Worm (Caenorhabditis elegans) whole organism, late embryonic: Measurements from ENCODE around the gene srsx-32.

ENCODE experiments used
- ama-1 ChIP-seq: fragments of 150-350 bp; optimal IDR thresholded peaks from 2 replicates; lab custom pipeline; 2014
- ceh-24 ChIP-seq: sonication (generic microtip); optimal IDR thresholded peaks from 2 replicates; lab custom pipeline; 2016; ENCODE audit warnings: mild to moderate bottlenecking, missing genetic modification characterization, missing compliant biosample characterization
- ets-4 ChIP-seq: sonication (generic microtip); optimal IDR thresholded peaks from 2 replicates; lab custom pipeline; 2016; ENCODE audit warnings: missing genetic modification characterization, missing compliant biosample characterization
- madf-2 ChIP-seq: sonication (generic microtip); optimal IDR thresholded peaks from 2 replicates; lab custom pipeline; 2017; ENCODE audit warnings: missing genetic modification characterization, missing compliant biosample characterization
- nfya-1 ChIP-seq: sonication (generic microtip); optimal IDR thresholded peaks from 2 replicates; lab custom pipeline; 2017; ENCODE audit warnings: missing genetic modification characterization, mild to moderate bottlenecking, missing compliant biosample characterization, antibody characterized with exemption, moderate library complexity
- pqm-1 ChIP-seq: sonication (generic microtip); optimal IDR thresholded peaks from 2 replicates; lab custom pipeline; 2016; ENCODE audit warnings: missing genetic modification characterization, missing compliant biosample characterization
- ttx-3 ChIP-seq: sonication (generic microtip); optimal IDR thresholded peaks from 2 replicates; lab custom pipeline; 2016; ENCODE audit warnings: missing genetic modification reagents, missing genetic modification characterization, missing compliant biosample characterization
- zip-5 ChIP-seq: sonication (generic microtip); optimal IDR thresholded peaks from 2 replicates; lab custom pipeline; 2016; ENCODE audit warnings: missing genetic modification characterization, missing compliant biosample characterization

DNA sequence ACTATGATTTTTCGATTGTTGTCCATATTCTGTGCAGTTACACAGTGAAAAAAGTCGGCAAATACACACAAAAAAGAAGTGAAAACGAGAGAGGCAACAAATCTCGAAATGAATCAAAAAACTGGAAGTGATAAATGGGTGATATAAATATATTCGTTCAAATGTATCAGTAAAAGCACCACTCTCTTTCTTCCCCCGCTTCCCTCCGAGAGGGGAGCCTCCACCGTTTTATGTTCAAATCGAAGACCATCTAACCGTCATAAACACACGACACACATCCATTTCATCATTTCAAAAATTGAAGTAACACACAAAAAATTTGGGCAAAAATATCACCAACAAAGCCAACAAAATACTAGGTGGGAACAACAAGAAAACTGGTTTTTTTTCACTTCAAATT lies 9.9 kb downstream of the srsx-32 start, which contains the start of gene F20A1.6:
- TF ChIP-seq madf-2 (tag; lab: Kevin White, UChicago) = no peak
- TF ChIP-seq ets-4 (tag; lab: Kevin White, UChicago) = no peak
- no peak for TF ChIP-seq nfya-1 (tag; lab: Kevin White, UChicago)
- TF ChIP-seq pqm-1 (tag; lab: Kevin White, UChicago) = no peak
- no peak for TF ChIP-seq ama-1
- no peak for TF ChIP-seq ceh-24 (tag; lab: Kevin White, UChicago)
- TF ChIP-seq zip-5 = no peak
- no peak for TF ChIP-seq ttx-3 (tag; lab: Kevin White, UChicago)
